Fruit fly (Drosophila melanogaster) whole organism, embryonic: ENCODE data around the gene CG42449.
A peak's percentile ranks its signal among the peaks of the same experiment; 100 is the strongest.

Experiments
- BtbVII ChIP-seq: fragments of 200-800 bp; sonication (Bioruptor generic); optimal IDR thresholded peaks from 3 replicates; lab custom pipeline; 2017; ENCODE audit warnings: missing biosample characterization, mild to moderate bottlenecking, missing genetic modification characterization
- CG10267 ChIP-seq: fragments of 200-800 bp; sonication (Bioruptor generic); optimal IDR thresholded peaks from 2 replicates; lab custom pipeline; 2018; ENCODE audit warnings: missing biosample characterization, mild to moderate bottlenecking, missing genetic modification characterization, moderate library complexity
- CG10979 ChIP-seq: fragments of 200-800 bp; sonication (Bioruptor generic); optimal IDR thresholded peaks from 2 replicates; lab custom pipeline; 2018; ENCODE audit warnings: missing biosample characterization, mild to moderate bottlenecking, missing genetic modification characterization, moderate library complexity
- CG13424 ChIP-seq: fragments of 200-800 bp; sonication (Bioruptor generic); optimal IDR thresholded peaks from 2 replicates; lab custom pipeline; 2019; ENCODE audit warnings: missing biosample characterization, mild to moderate bottlenecking, missing genetic modification characterization, moderate library complexity
- CG13894 ChIP-seq: fragments of 200-800 bp; sonication (Bioruptor generic); optimal IDR thresholded peaks from 3 replicates; lab custom pipeline; 2018; ENCODE audit warnings: missing biosample characterization, mild to moderate bottlenecking, missing genetic modification characterization, moderate library complexity
- CG14710 ChIP-seq: fragments of 200-800 bp; sonication (Bioruptor generic); optimal IDR thresholded peaks from 3 replicates; lab custom pipeline; 2019; ENCODE audit warnings: missing biosample characterization, mild to moderate bottlenecking, missing genetic modification characterization, moderate library complexity
- CG14965 ChIP-seq: fragments of 200-800 bp; sonication (Bioruptor generic); optimal IDR thresholded peaks from 2 replicates; lab custom pipeline; 2016; ENCODE audit warnings: missing biosample characterization, missing genetic modification characterization, borderline replicate concordance
- CG15269 ChIP-seq: fragments of 200-800 bp; sonication (Bioruptor generic); optimal IDR thresholded peaks from 2 replicates; lab custom pipeline; 2018; ENCODE audit warnings: missing biosample characterization, mild to moderate bottlenecking, missing genetic modification characterization, moderate library complexity
- CG1603 ChIP-seq: fragments of 200-800 bp; sonication (Bioruptor generic); optimal IDR thresholded peaks from 2 replicates; lab custom pipeline; 2019; ENCODE audit warnings: missing biosample characterization, mild to moderate bottlenecking, missing genetic modification characterization, moderate library complexity
- CG17802 ChIP-seq: fragments of 200-800 bp; sonication (Bioruptor generic); optimal IDR thresholded peaks from 2 replicates; lab custom pipeline; 2018; ENCODE audit warnings: missing biosample characterization, mild to moderate bottlenecking, missing genetic modification characterization, moderate library complexity
- CG17829 ChIP-seq: fragments of 200-800 bp; optimal IDR thresholded peaks from 2 replicates; lab custom pipeline; 2019; ENCODE audit warnings: missing biosample characterization, mild to moderate bottlenecking, missing genetic modification characterization, moderate library complexity
- CG18262 ChIP-seq: fragments of 200-800 bp; optimal IDR thresholded peaks from 3 replicates; lab custom pipeline; 2019; ENCODE audit warnings: missing biosample characterization, mild to moderate bottlenecking, missing genetic modification characterization, moderate library complexity
- CG18599 ChIP-seq: fragments of 200-800 bp; sonication (Bioruptor generic); optimal IDR thresholded peaks from 3 replicates; lab custom pipeline; 2017; ENCODE audit warnings: missing biosample characterization, missing genetic modification characterization, mild to moderate bottlenecking, moderate library complexity, missing genetic modification reagents
- CG43689 ChIP-seq: fragments of 200-800 bp; sonication (Bioruptor generic); IDR thresholded peaks from 2 replicates; pipeline ENCODE4 v1.3.6; 2022; ENCODE audit warnings: missing biosample characterization, missing genetic modification characterization
- CG6813 ChIP-seq: fragments of 200-800 bp; sonication (Bioruptor generic); optimal IDR thresholded peaks from 2 replicates; lab custom pipeline; 2017; ENCODE audit warnings: missing biosample characterization, missing genetic modification characterization, mild to moderate bottlenecking, moderate library complexity, missing genetic modification reagents
- CG8089 ChIP-seq: fragments of 200-800 bp; sonication (Bioruptor generic); optimal IDR thresholded peaks from 3 replicates; lab custom pipeline; 2016; ENCODE audit warnings: missing biosample characterization, missing genetic modification characterization
- CG8924 ChIP-seq: fragments of 200-800 bp; optimal IDR thresholded peaks from 3 replicates; lab custom pipeline; 2019; ENCODE audit warnings: missing biosample characterization, mild to moderate bottlenecking, missing genetic modification characterization, moderate library complexity
- CG9437 ChIP-seq: fragments of 200-800 bp; sonication (Bioruptor generic); optimal IDR thresholded peaks from 2 replicates; lab custom pipeline; 2018; ENCODE audit warnings: missing biosample characterization, mild to moderate bottlenecking, missing genetic modification characterization
- CG9609 ChIP-seq: fragments of 200-800 bp; sonication (Bioruptor generic); optimal IDR thresholded peaks from 3 replicates; lab custom pipeline; 2016; ENCODE audit warnings: missing biosample characterization, missing genetic modification characterization
- CG9727 ChIP-seq: fragments of 200-800 bp; sonication (Bioruptor generic); optimal IDR thresholded peaks from 3 replicates; lab custom pipeline; 2017; ENCODE audit warnings: missing biosample characterization, mild to moderate bottlenecking, missing genetic modification characterization
- CoRest ChIP-seq: fragments of 200-800 bp; sonication (Bioruptor generic); optimal IDR thresholded peaks from 3 replicates; lab custom pipeline; 2018; ENCODE audit warnings: missing biosample characterization, mild to moderate bottlenecking, missing genetic modification characterization, moderate library complexity
- CrebB ChIP-seq: fragments of 200-800 bp; sonication (Bioruptor generic); optimal IDR thresholded peaks from 3 replicates; lab custom pipeline; 2018; ENCODE audit warnings: missing biosample characterization, mild to moderate bottlenecking, missing genetic modification characterization
- D ChIP-seq, 2 experiments: fragments of 200-800 bp in 1 of 2; fragments of >200 bp in 1 of 2; sonication (Bioruptor generic) in 1 of 2; optimal IDR thresholded peaks; 2 replicates in 1 of 2; 3 replicates in 1 of 2; lab custom pipeline; 2017; ENCODE audit warnings: mild to moderate bottlenecking in 1 of 2, missing biosample characterization in 1 of 2, missing genetic modification characterization in 1 of 2, missing genetic modification reagents in 1 of 2
- Deaf1 ChIP-seq: fragments of 200-800 bp; optimal IDR thresholded peaks from 3 replicates; lab custom pipeline; 2019; ENCODE audit warnings: missing biosample characterization, mild to moderate bottlenecking, missing genetic modification characterization, moderate library complexity
- Drgx ChIP-seq: fragments of 200-800 bp; sonication (Bioruptor generic); IDR thresholded peaks from 2 replicates; pipeline ENCODE4 v1.3.6; 2022; ENCODE audit warnings: missing biosample characterization, missing genetic modification characterization
- H15 ChIP-seq: fragments of 200-800 bp; sonication (Bioruptor generic); IDR thresholded peaks from 3 replicates; pipeline ENCODE4 v1.3.6; 2022; ENCODE audit warnings: missing biosample characterization, missing genetic modification characterization
- Hr51 ChIP-seq, 2 experiments: fragments of 200-800 bp; sonication (Bioruptor generic); optimal IDR thresholded peaks; 2 replicates in 1 of 2; 3 replicates in 1 of 2; lab custom pipeline; 2016 to 2018; ENCODE audit warnings: missing biosample characterization in 2 of 2, missing genetic modification characterization in 2 of 2, mild to moderate bottlenecking in 1 of 2, moderate library complexity in 1 of 2
- Med ChIP-seq: fragments of 200-800 bp; sonication (Bioruptor generic); peaks from one replicate; lab custom pipeline; 2016; ENCODE audit warnings: missing biosample characterization, missing genetic modification characterization, mild to moderate bottlenecking, inconsistent platforms, moderate library complexity
- Oli ChIP-seq: fragments of 200-800 bp; sonication (Bioruptor generic); optimal IDR thresholded peaks from 2 replicates; lab custom pipeline; 2018; ENCODE audit warnings: missing biosample characterization, mild to moderate bottlenecking, missing genetic modification characterization, moderate library complexity
- PHDP ChIP-seq: fragments of 200-800 bp; sonication (Bioruptor generic); optimal IDR thresholded peaks from 3 replicates; lab custom pipeline; 2018; ENCODE audit warnings: missing biosample characterization, mild to moderate bottlenecking, missing genetic modification characterization, moderate library complexity
- Xrp1 ChIP-seq: fragments of 200-800 bp; sonication (Bioruptor generic); IDR thresholded peaks from 2 replicates; pipeline ENCODE4 v1.3.6; 2022; ENCODE audit warnings: missing biosample characterization, missing genetic modification characterization
- bigmax ChIP-seq: fragments of 200-800 bp; sonication (Bioruptor generic); optimal IDR thresholded peaks from 2 replicates; lab custom pipeline; 2018; ENCODE audit warnings: missing biosample characterization, mild to moderate bottlenecking, missing genetic modification characterization
- chif ChIP-seq, 2 experiments: fragments of 200-800 bp; sonication (Bioruptor generic); optimal IDR thresholded peaks; 3 replicates each; lab custom pipeline; 2016; ENCODE audit warnings: missing biosample characterization in 2 of 2, missing genetic modification characterization in 2 of 2
- en ChIP-seq: fragments of 200-800 bp; sonication (Bioruptor generic); optimal IDR thresholded peaks from 2 replicates; lab custom pipeline; 2016; ENCODE audit warnings: missing biosample characterization, missing genetic modification characterization
- gem ChIP-seq: fragments of 200-800 bp; sonication (Bioruptor generic); optimal IDR thresholded peaks from 2 replicates; lab custom pipeline; 2019; ENCODE audit warnings: missing biosample characterization, mild to moderate bottlenecking, missing genetic modification characterization, moderate library complexity
- gsb-n ChIP-seq: fragments of 200-800 bp; sonication (Bioruptor generic); optimal IDR thresholded peaks from 3 replicates; lab custom pipeline; 2018; ENCODE audit warnings: missing biosample characterization, mild to moderate bottlenecking, missing genetic modification characterization
- gt ChIP-seq: fragments of 200-800 bp; sonication (Bioruptor generic); IDR thresholded peaks from 2 replicates; pipeline ENCODE4 v1.3.6; 2022; ENCODE audit warnings: missing biosample characterization, missing genetic modification characterization
- hkb ChIP-seq, 2 experiments: fragments of 200-800 bp in 1 of 2; fragments of >200 bp in 1 of 2; sonication (Bioruptor generic) in 1 of 2; IDR thresholded peaks in 1 of 2; optimal IDR thresholded peaks in 1 of 2; 2 replicates each; pipeline versions ENCODE4 v1.3.6 to Lab custom; 2017 to 2022; ENCODE audit warnings: missing biosample characterization in 1 of 2, missing genetic modification characterization in 1 of 2
- knrl ChIP-seq: fragments of 200-800 bp; sonication (Bioruptor generic); IDR thresholded peaks from 3 replicates; pipeline ENCODE4 v1.3.6; 2022; ENCODE audit warnings: missing biosample characterization, missing genetic modification characterization; ENCODE audit not compliant: partially characterized antibody
- lola ChIP-seq, 3 experiments: fragments of >200 bp in 2 of 3; fragments of 200-800 bp in 1 of 3; sonication (Bioruptor generic) in 1 of 3; optimal IDR thresholded peaks; 2 replicates each; lab custom pipeline; 2017 to 2019; ENCODE audit warnings: missing biosample characterization in 3 of 3, missing genetic modification characterization in 3 of 3, mild to moderate bottlenecking in 1 of 3, moderate library complexity in 1 of 3
- nerfin-1 ChIP-seq: fragments of 200-800 bp; sonication (Bioruptor generic); optimal IDR thresholded peaks from 3 replicates; lab custom pipeline; 2019; ENCODE audit warnings: missing biosample characterization, mild to moderate bottlenecking, missing genetic modification characterization, moderate library complexity
- pita ChIP-seq: fragments of 200-800 bp; sonication (Bioruptor generic); optimal IDR thresholded peaks from 2 replicates; lab custom pipeline; 2017; ENCODE audit warnings: missing biosample characterization, mild to moderate bottlenecking, missing genetic modification characterization
- prd ChIP-seq, 3 experiments: fragments of >200 bp in 2 of 3; fragments of 200-800 bp in 1 of 3; sonication (Bioruptor generic) in 1 of 3; optimal IDR thresholded peaks in 2 of 3; IDR thresholded peaks in 1 of 3; 2 replicates in 2 of 3; 3 replicates in 1 of 3; pipeline versions ENCODE4 v1.3.6 to Lab custom; 2017 to 2022; ENCODE audit warnings: missing biosample characterization in 1 of 3, missing genetic modification characterization in 1 of 3
- so ChIP-seq: fragments of 200-800 bp; sonication (Bioruptor generic); IDR thresholded peaks from 3 replicates; pipeline ENCODE4 v1.3.6; 2022; ENCODE audit warnings: missing biosample characterization, missing genetic modification characterization
- tin ChIP-seq: fragments of 200-800 bp; sonication (Bioruptor generic); optimal IDR thresholded peaks from 3 replicates; lab custom pipeline; 2016; ENCODE audit warnings: missing biosample characterization, missing genetic modification characterization
- unpg ChIP-seq: fragments of 200-800 bp; sonication (Bioruptor generic); optimal IDR thresholded peaks from 3 replicates; lab custom pipeline; 2018; ENCODE audit warnings: missing biosample characterization, mild to moderate bottlenecking, missing genetic modification characterization, moderate library complexity
- vvl ChIP-seq: fragments of 200-800 bp; sonication (Bioruptor generic); IDR thresholded peaks from 2 replicates; pipeline ENCODE4 v1.3.6; 2022; ENCODE audit warnings: missing biosample characterization, missing genetic modification characterization

Gene CG42449

DNA sequence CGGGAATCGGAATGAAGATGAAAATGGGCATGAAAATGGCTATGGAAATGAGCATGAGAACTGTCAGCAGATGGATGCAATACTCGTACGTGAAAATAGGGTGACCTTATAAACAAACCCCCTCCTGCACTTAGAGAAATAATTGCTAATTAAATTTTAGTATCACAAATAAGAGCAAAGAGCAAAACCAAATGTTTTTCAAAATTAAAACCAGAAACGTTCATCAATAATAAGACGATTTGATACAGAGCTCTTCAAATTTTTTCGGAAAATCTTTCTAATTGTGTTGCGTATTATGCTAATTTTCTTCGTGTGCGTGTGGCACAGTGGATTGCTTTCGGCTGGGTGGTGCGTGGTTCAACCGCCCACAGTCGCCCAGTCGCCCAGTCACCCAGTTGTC, 36.8 kb upstream of the CG42449 start (continued):
- TF ChIP-seq CG13424 (tag; lab: Kevin White, UChicago) (peak; percentile 23), CG13894 (tag; lab: Kevin White, UChicago) (no peak), CG17802 (tag; lab: Kevin White, UChicago) (no peak), unpg (GFP tag; lab: Kevin White, UChicago) (peak; percentile 35), knrl (GFP tag; lab: Robert Waterston, UW) (no peak), Drgx (GFP tag; lab: Robert Waterston, UW) (no peak), CG14965 (GFP tag; lab: Kevin White, UChicago) (no peak), CG18599 (peak; percentile 46), pita (GFP tag; lab: Kevin White, UChicago) (no peak), prd (optimal IDR thresholded peaks at IDR 0.05; lab: Kevin White, UChicago) (no peak), prd (GFP tag; IDR thresholded peaks at IDR 0.05; lab: Robert Waterston, UW) (peak; percentile 18; the same call in 1 of the 3 replicates), CG18262 (peak; percentile 31), CG9727 (GFP tag; lab: Kevin White, UChicago) (peak; percentile 23), CG43689 (no peak), D (optimal IDR thresholded peaks at IDR 0.05; lab: Kevin White, UChicago) (no peak), D (GFP tag; optimal IDR thresholded peaks at IDR 0.05; lab: Kevin White, UChicago) (peak; percentile 34), CG10267 (peak; percentile 30), CG14710 (tag; lab: Kevin White, UChicago) (peak; percentile 24), gem (tag; lab: Kevin White, UChicago) (peak; percentile 57), CG17829 (tag; lab: Kevin White, UChicago) (no peak), H15 (GFP tag; lab: Robert Waterston, UW) (no peak), PHDP (peak; percentile 16), Deaf1 (tag; lab: Kevin White, UChicago) (peak; percentile 7), CG9609 (GFP tag; lab: Kevin White, UChicago) (no peak), CG8924 (peak; percentile 8), CG15269 (tag; lab: Kevin White, UChicago) (peak; percentile 14), gsb-n (tag; lab: Kevin White, UChicago) (peak; percentile 29), so (GFP tag; lab: Robert Waterston, UW) (no peak), en (GFP tag; lab: Kevin White, UChicago) (no peak), CG1603 (peak; percentile 6), tin (GFP tag; lab: Kevin White, UChicago) (peak; percentile 8), CG9437 (no peak), Oli (tag; lab: Kevin White, UChicago) (peak; percentile 4), nerfin-1 (tag; lab: Kevin White, UChicago) (peak; percentile 30), chif (GFP tag; optimal IDR thresholded peaks at IDR 0.05; lab: Kevin White, UChicago) (peak in 1 of 2 experiments; percentile 41), hkb (optimal IDR thresholded peaks at IDR 0.05; lab: Kevin White, UChicago) (no peak), hkb (GFP tag; IDR thresholded peaks at IDR 0.05; lab: Robert Waterston, UW) (peak; percentile 10; the same call in 1 of the 2 replicates), CG8089 (GFP tag; lab: Kevin White, UChicago) (peak; percentile 5), gt (GFP tag; lab: Robert Waterston, UW) (no peak), bigmax (GFP tag; lab: Kevin White, UChicago) (no peak), CrebB (no peak), Hr51 (GFP tag; optimal IDR thresholded peaks at IDR 0.05; lab: Kevin White, UChicago) (peak in 1 of 2 experiments; percentile 4), CG10979 (tag; lab: Kevin White, UChicago) (peak; percentile 61), lola (GFP tag; optimal IDR thresholded peaks at IDR 0.05; lab: Kevin White, UChicago) (peak in 1 of 3 experiments; percentile 28), BtbVII (GFP tag; lab: Kevin White, UChicago) (no peak), CG6813 (GFP tag; lab: Kevin White, UChicago) (no peak), Xrp1 (peak; percentile 22; the same call in 1 of the 2 replicates), Med (GFP tag; lab: Kevin White, UChicago) (peak; percentile 54), CoRest (peak; percentile 17), vvl (GFP tag; lab: Robert Waterston, UW) (peak; percentile 10; the same call in 1 of the 2 replicates)
